Worm (Caenorhabditis elegans) whole organism, young adult: ENCODE data around the gene fbxa-197.

ENCODE experiments used
- B0336.3 ChIP-seq: fragments of 200-800 bp; sonication (Bioruptor generic); IDR thresholded peaks from 2 replicates; pipeline ENCODE4 v1.3.6; 2022; ENCODE audit warnings: missing genetic modification characterization, missing compliant biosample characterization
- ZK185.1 ChIP-seq: sonication (generic microtip); optimal IDR thresholded peaks from 2 replicates; lab custom pipeline; 2016; ENCODE audit warnings: mild to moderate bottlenecking, missing genetic modification characterization, missing compliant biosample characterization; ENCODE audit not compliant: poor library complexity, severe bottlenecking
- ama-1 ChIP-seq, 3 experiments: fragments of 150-350 bp in 1 of 3; sonication (generic microtip) in 2 of 3; optimal IDR thresholded peaks; 2 replicates each; lab custom pipeline; 2014 to 2018; ENCODE audit warnings: missing biosample characterization in 2 of 3, missing genetic modification characterization in 2 of 3, missing genetic modification reagents in 2 of 3
- ceh-58 ChIP-seq: fragments of 200-800 bp; sonication (Bioruptor generic); IDR thresholded peaks from 2 replicates; pipeline ENCODE4 v1.3.6; 2022; ENCODE audit warnings: missing genetic modification characterization, missing compliant biosample characterization
- egrh-3 ChIP-seq: fragments of 200-800 bp; sonication (Bioruptor generic); IDR thresholded peaks from 2 replicates; pipeline ENCODE4 v1.3.6; 2022; ENCODE audit warnings: missing genetic modification reagents, missing genetic modification characterization, missing compliant biosample characterization
- him-1 ChIP-seq: sonication (generic microtip); optimal IDR thresholded peaks from 2 replicates; lab custom pipeline; 2016; ENCODE audit warnings: missing genotype, missing genetic modification reagents, missing genetic modification characterization, missing compliant biosample characterization
- nhr-90 ChIP-seq: sonication (generic microtip); optimal IDR thresholded peaks from 2 replicates; lab custom pipeline; 2016; ENCODE audit warnings: missing genotype, mild to moderate bottlenecking, missing genetic modification characterization, missing compliant biosample characterization
- rpc-1 ChIP-seq, 2 experiments: fragments of 150-350 bp in 1 of 2; sonication (generic microtip) in 1 of 2; optimal IDR thresholded peaks; 2 replicates each; lab custom pipeline; 2014 to 2018; ENCODE audit warnings: missing biosample characterization in 1 of 2, missing genetic modification characterization in 1 of 2, missing genetic modification reagents in 1 of 2, missing genotype in 1 of 2
- snpc-1.3 ChIP-seq: sonication (generic microtip); optimal IDR thresholded peaks from 2 replicates; lab custom pipeline; 2017; ENCODE audit warnings: missing genetic modification characterization, mild to moderate bottlenecking, missing compliant biosample characterization, antibody characterized with exemption, moderate library complexity, missing genotype, missing genetic modification reagents; ENCODE audit not compliant: insufficient read depth
- tbx-9 ChIP-seq: sonication (generic microtip); optimal IDR thresholded peaks from 2 replicates; lab custom pipeline; 2016; ENCODE audit warnings: borderline replicate concordance, missing genetic modification characterization, inconsistent platforms, missing compliant biosample characterization
- unc-62 ChIP-seq: fragments of 150-350 bp; optimal IDR thresholded peaks from 2 replicates; lab custom pipeline; 2014; ENCODE audit warnings: missing biosample characterization, missing genetic modification reagents, missing genetic modification characterization
- ztf-3 ChIP-seq: fragments of 200-800 bp; sonication (Bioruptor generic); optimal IDR thresholded peaks from 2 replicates; lab custom pipeline; 2018; ENCODE audit warnings: mild to moderate bottlenecking, missing genetic modification characterization, missing compliant biosample characterization

- TF ChIP-seq him-1: no peak
- TF ChIP-seq B0336.3: no peak
- TF ChIP-seq egrh-3 (GFP tag; lab: Robert Waterston, UW): no peak
- no peak for TF ChIP-seq nhr-90
- no peak for TF ChIP-seq ceh-58 (GFP tag; lab: Robert Waterston, UW)
- TF ChIP-seq unc-62: no peak
- no peak for TF ChIP-seq snpc-1.3 (tag; lab: Kevin White, UChicago)
- TF ChIP-seq ZK185.1 (tag; lab: Kevin White, UChicago): no peak
- TF ChIP-seq tbx-9 (tag; lab: Kevin White, UChicago): no peak
- no peak for TF ChIP-seq ama-1 (optimal IDR thresholded peaks at IDR 0.05; lab: Kevin White, UChicago)
- TF ChIP-seq ama-1 (GFP tag; optimal IDR thresholded peaks at IDR 0.05; lab: Kevin White, UChicago): no peak
- TF ChIP-seq ztf-3 (GFP tag; lab: Kevin White, UChicago): no peak
- no peak for TF ChIP-seq rpc-1 (optimal IDR thresholded peaks at IDR 0.05; lab: Kevin White, UChicago)
- no peak for TF ChIP-seq rpc-1 (tag; optimal IDR thresholded peaks at IDR 0.05; lab: Kevin White, UChicago)
Measured at ce11 chrV:15890115-15890514, 22.6 kb downstream of the fbxa-197 start.
